Worm (Caenorhabditis elegans) whole organism, L1 larva: ENCODE results near the gene vps-26.

ENCODE experiments used
- ama-1 ChIP-seq: fragments of 150-350 bp; optimal IDR thresholded peaks from 2 replicates; lab custom pipeline; 2014
- dpl-1 ChIP-seq, 3 experiments: fragments of 150-350 bp in 2 of 3; sonication (generic microtip) in 1 of 3; optimal IDR thresholded peaks; 2 replicates each; lab custom pipeline; 2014 to 2017; ENCODE audit warnings: missing biosample characterization in 3 of 3, missing genetic modification characterization in 3 of 3, missing genetic modification reagents in 3 of 3
- elt-3 ChIP-seq, 6 experiments: fragments of 150-350 bp in 1 of 6; sonication (generic microtip); optimal IDR thresholded peaks; 2 replicates each; lab custom pipeline; 2017 to 2018; ENCODE audit warnings: missing biosample characterization in 6 of 6, missing genetic modification characterization in 6 of 6, inconsistent platforms in 1 of 6
- fos-1 ChIP-seq: fragments of 150-350 bp; optimal IDR thresholded peaks from 2 replicates; lab custom pipeline; 2014; ENCODE audit warnings: missing biosample characterization, missing genetic modification characterization
- lin-14 ChIP-seq: fragments of 200-800 bp; sonication (Bioruptor generic); optimal IDR thresholded peaks from 2 replicates; lab custom pipeline; 2018; ENCODE audit warnings: mild to moderate bottlenecking, missing genetic modification characterization, moderate library complexity, missing compliant biosample characterization
- pag-3 ChIP-seq: sonication (generic microtip); optimal IDR thresholded peaks from 2 replicates; lab custom pipeline; 2017; ENCODE audit warnings: missing genetic modification characterization, mild to moderate bottlenecking, missing compliant biosample characterization, antibody characterized with exemption, borderline replicate concordance; ENCODE audit not compliant: insufficient read depth
- sup-37 ChIP-seq: fragments of 200-800 bp; sonication (Bioruptor generic); optimal IDR thresholded peaks from 2 replicates; lab custom pipeline; 2018; ENCODE audit warnings: mild to moderate bottlenecking, missing genetic modification characterization, missing compliant biosample characterization

DNA sequence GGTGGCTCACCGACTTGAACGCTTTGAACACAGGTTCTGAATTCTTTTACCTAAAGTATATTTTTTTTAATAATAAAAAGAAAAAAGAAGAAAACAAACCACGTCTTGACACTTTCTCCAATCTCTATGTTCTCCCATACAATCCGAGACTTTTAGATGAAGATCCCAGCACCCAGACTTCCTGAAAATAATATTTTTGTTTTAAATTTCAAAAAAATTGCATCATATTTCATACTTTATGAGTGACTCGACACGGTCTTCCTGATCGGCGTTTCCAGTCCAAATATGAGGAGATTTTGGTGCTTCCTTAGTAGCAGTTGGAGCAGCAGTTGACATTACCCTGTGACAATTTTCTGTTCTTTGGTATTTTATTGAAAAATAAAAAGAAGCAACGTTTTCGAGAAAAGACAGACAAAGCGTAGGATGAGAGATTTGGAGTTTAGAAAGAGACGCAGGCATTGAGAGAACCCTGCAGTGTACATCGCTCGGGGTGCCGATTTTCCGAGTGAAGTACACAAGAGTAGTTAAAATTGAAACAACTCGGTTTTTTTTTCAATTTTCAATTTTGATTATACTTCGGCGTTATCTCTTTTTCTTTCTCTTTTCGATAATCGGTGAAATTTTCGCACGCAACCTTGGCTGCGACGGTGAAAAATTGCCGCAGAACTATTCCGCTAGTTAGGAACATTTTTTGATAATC, 5.9 kb downstream of the vps-26 start, which contains the start of the genes coa-4 and T20D3.14:
- TF ChIP-seq sup-37 (GFP tag; lab: Kevin White, UChicago): no peak
- TF ChIP-seq ama-1: no peak
- TF ChIP-seq fos-1: no peak
- peak in 1 of 6 experiments; percentile 43 for TF ChIP-seq elt-3 (tag; optimal IDR thresholded peaks at IDR 0.05; lab: Kevin White, UChicago)
- TF ChIP-seq dpl-1 (GFP tag; optimal IDR thresholded peaks at IDR 0.05; lab: Kevin White, UChicago): peak in 2 of 3 experiments; percentile 17 to 48
- TF ChIP-seq lin-14 (GFP tag; lab: Kevin White, UChicago): peak; percentile 75
- no peak for TF ChIP-seq pag-3 (tag; lab: Kevin White, UChicago)
